Fruit fly (Drosophila melanogaster) whole organism, adult: ENCODE data around the gene mio.

Source experiments
- CG11617 ChIP-seq: fragments of 200-800 bp; sonication (Bioruptor generic); optimal IDR thresholded peaks from 2 replicates; lab custom pipeline; 2017; ENCODE audit warnings: mild to moderate bottlenecking, missing biosample characterization, missing genetic modification reagents, missing genetic modification characterization
- CG12768 ChIP-seq: fragments of 200-800 bp; sonication (Bioruptor generic); optimal IDR thresholded peaks from 2 replicates; lab custom pipeline; 2017; ENCODE audit warnings: missing biosample characterization, missing genetic modification characterization, mild to moderate bottlenecking, moderate library complexity, missing genetic modification reagents
- CG14711 ChIP-seq: fragments of 200-800 bp; sonication (Bioruptor generic); optimal IDR thresholded peaks from 2 replicates; lab custom pipeline; 2018; ENCODE audit warnings: missing biosample characterization, mild to moderate bottlenecking, missing genetic modification characterization, moderate library complexity
- CG1620 ChIP-seq: fragments of 200-800 bp; sonication (Bioruptor generic); optimal IDR thresholded peaks from 2 replicates; lab custom pipeline; 2016; ENCODE audit warnings: missing biosample characterization, missing genetic modification characterization
- CG33017 ChIP-seq: fragments of 200-800 bp; sonication (Bioruptor generic); optimal IDR thresholded peaks from 2 replicates; lab custom pipeline; 2018; ENCODE audit warnings: missing biosample characterization, mild to moderate bottlenecking, missing genetic modification characterization, moderate library complexity
- CG5204 ChIP-seq: fragments of 200-800 bp; sonication (Bioruptor generic); optimal IDR thresholded peaks from 2 replicates; lab custom pipeline; 2016; ENCODE audit warnings: missing biosample characterization, missing genetic modification characterization
- CG7045 ChIP-seq: fragments of 200-800 bp; sonication (Bioruptor generic); optimal IDR thresholded peaks from 2 replicates; lab custom pipeline; 2017; ENCODE audit warnings: missing biosample characterization, mild to moderate bottlenecking, missing genetic modification characterization
- CG7101 ChIP-seq: fragments of 200-800 bp; sonication (Bioruptor generic); optimal IDR thresholded peaks from 2 replicates; lab custom pipeline; 2018; ENCODE audit warnings: missing biosample characterization, mild to moderate bottlenecking, missing genetic modification characterization, moderate library complexity
- Clk ChIP-seq: fragments of 200-800 bp; sonication (Bioruptor generic); optimal IDR thresholded peaks from 2 replicates; lab custom pipeline; 2017; ENCODE audit warnings: missing biosample characterization, missing genetic modification characterization
- Crg-1 ChIP-seq: fragments of 200-800 bp; sonication (Bioruptor generic); optimal IDR thresholded peaks from 2 replicates; lab custom pipeline; 2016; ENCODE audit warnings: missing biosample characterization, missing genetic modification characterization
- Hr96 ChIP-seq: fragments of 200-800 bp; sonication (Bioruptor generic); optimal IDR thresholded peaks from 2 replicates; lab custom pipeline; 2016; ENCODE audit warnings: missing biosample characterization, missing genetic modification characterization
- Mnt ChIP-seq: fragments of 200-800 bp; sonication (Bioruptor generic); optimal IDR thresholded peaks from 2 replicates; lab custom pipeline; 2016; ENCODE audit warnings: missing biosample characterization, mild to moderate bottlenecking, missing genetic modification characterization
- bab1 ChIP-seq: fragments of 200-800 bp; sonication (Bioruptor generic); optimal IDR thresholded peaks from 3 replicates; lab custom pipeline; 2019; ENCODE audit warnings: missing biosample characterization, mild to moderate bottlenecking, missing genetic modification characterization, moderate library complexity
- cic ChIP-seq: fragments of 200-800 bp; sonication (Bioruptor generic); optimal IDR thresholded peaks from 2 replicates; lab custom pipeline; 2017; ENCODE audit warnings: missing biosample characterization, mild to moderate bottlenecking, missing genetic modification characterization, moderate library complexity
- cnc ChIP-seq, 2 experiments: fragments of >200 bp; optimal IDR thresholded peaks; 2 replicates each; lab custom pipeline; 2017
- kay ChIP-seq: fragments of 200-800 bp; sonication (Bioruptor generic); peaks from one replicate; lab custom pipeline; 2016; ENCODE audit warnings: missing biosample characterization, missing genetic modification characterization, borderline replicate concordance
- ovo ChIP-seq: fragments of 200-800 bp; sonication (Bioruptor generic); optimal IDR thresholded peaks from 2 replicates; lab custom pipeline; 2016; ENCODE audit warnings: missing biosample characterization, missing genetic modification characterization
- pad ChIP-seq: fragments of 200-800 bp; sonication (Bioruptor generic); optimal IDR thresholded peaks from 3 replicates; lab custom pipeline; 2017; ENCODE audit warnings: missing biosample characterization, missing genetic modification characterization, mild to moderate bottlenecking, moderate library complexity, missing genetic modification reagents
- tj ChIP-seq: fragments of 200-800 bp; sonication (Bioruptor generic); optimal IDR thresholded peaks from 3 replicates; lab custom pipeline; 2017; ENCODE audit warnings: missing biosample characterization, mild to moderate bottlenecking, missing genetic modification characterization, moderate library complexity
- toe ChIP-seq: fragments of 200-800 bp; sonication (Bioruptor generic); optimal IDR thresholded peaks from 2 replicates; lab custom pipeline; 2016; ENCODE audit warnings: missing biosample characterization, missing genetic modification characterization

The mio gene

dm6 chr2L:2194305-2194828 is 22.7 kb upstream of the mio start:
- no peak for TF ChIP-seq cnc (optimal IDR thresholded peaks at IDR 0.05; lab: Kevin White, UChicago)
- no peak for TF ChIP-seq Hr96
- peak; percentile 38 for TF ChIP-seq tj (GFP tag; lab: Kevin White, UChicago)

DNA sequence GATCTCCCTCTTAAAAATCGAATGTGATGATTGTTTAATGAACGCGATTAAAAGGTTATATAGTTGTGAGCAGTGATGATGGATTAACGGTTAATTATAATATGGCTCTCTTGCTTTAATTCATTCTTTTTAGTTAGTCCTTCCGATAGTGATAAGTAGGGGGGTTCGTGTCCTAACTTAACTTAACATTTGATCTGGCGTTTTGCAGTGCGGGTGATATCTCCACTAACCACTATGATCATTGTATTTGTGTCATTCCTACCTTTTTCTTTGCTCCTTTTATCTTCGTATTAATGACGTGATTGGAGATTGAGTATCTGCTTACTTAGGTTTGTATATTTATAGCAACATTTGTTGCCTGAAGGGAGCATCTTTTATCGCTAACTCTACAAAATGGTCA is 21.8 kb upstream of the mio start:
- TF ChIP-seq CG7045 (GFP tag; lab: Kevin White, UChicago): no peak
- peak; percentile 89 for TF ChIP-seq pad (GFP tag; lab: Kevin White, UChicago)
- TF ChIP-seq Mnt (GFP tag; lab: Kevin White, UChicago): no peak
- TF ChIP-seq CG5204: no peak
- TF ChIP-seq CG14711 (tag; lab: Kevin White, UChicago): no peak

DNA sequence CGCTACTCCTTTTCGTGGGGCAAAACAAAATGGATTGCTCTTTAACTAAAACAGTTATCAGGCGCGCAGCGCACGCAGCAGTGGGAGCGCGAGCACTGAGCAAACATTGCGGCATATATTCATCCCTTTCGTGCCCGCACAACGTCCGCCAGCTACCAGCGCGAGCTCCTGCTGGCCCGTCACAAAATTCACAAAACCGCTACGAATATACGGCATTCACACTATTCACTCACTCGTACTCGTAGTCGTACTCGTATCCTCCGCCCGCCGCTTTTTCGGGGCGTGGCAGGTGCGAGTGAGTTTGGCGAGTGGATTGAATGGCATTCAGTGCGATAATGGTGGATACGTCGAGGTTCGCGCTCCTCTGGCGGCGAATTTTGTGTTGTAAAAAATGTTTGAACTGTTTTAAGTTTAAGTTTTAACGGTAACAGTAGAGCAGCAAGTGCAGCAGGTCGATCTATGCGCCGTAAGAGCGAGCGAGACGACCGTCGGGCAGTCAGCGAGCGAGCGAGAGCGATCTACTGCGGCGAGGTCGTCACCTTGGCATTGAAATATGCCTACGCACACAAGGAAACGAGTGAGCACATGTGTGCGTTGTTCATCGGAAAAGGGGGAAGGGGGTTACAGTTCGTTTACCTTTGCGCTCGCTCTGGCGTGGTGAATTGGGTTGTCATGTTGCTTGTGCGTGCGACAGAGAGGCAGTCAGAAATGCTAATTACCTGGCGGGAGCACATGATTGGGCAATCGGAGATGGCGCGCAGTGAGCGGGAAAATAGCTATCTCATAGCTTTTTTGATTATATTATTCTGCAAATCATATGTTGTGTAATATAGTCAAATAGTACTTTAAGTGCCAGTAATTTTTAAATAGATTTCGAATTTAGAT is 20.3 kb upstream of the mio start:
- TF ChIP-seq CG11617 (peak; percentile 53), ovo (GFP tag; lab: Kevin White, UChicago) (peak; percentile 94), Mnt (GFP tag; lab: Kevin White, UChicago) (peak; percentile 99), CG33017 (tag; lab: Kevin White, UChicago) (peak; percentile 45), CG1620 (peak; percentile 17), CG7045 (GFP tag; lab: Kevin White, UChicago) (no peak), tj (GFP tag; lab: Kevin White, UChicago) (peak; percentile 98), CG14711 (tag; lab: Kevin White, UChicago) (peak; percentile 32), cic (peak; percentile 99), CG12768 (peak; percentile 74), Hr96 (peak; percentile 49), bab1 (GFP tag; lab: Kevin White, UChicago) (peak; percentile 37), pad (GFP tag; lab: Kevin White, UChicago) (peak; percentile 97), cnc (optimal IDR thresholded peaks at IDR 0.05; lab: Kevin White, UChicago) (peak; percentile 28 to 68), CG5204 (peak; percentile 35), toe (peak; percentile 44), Clk (no peak), CG7101 (tag; lab: Kevin White, UChicago) (peak; percentile 44), Crg-1 (GFP tag; lab: Kevin White, UChicago) (peak; percentile 44), kay (GFP tag; lab: Kevin White, UChicago) (peak; percentile 67)

dm6 chr2L:2197475-2198118 is 19.5 kb upstream of the mio start, which contains the start of gene COX7AL2:
COX7AL2 (minus strand) TSS chr2L:2197912.
- TF ChIP-seq CG33017 (tag; lab: Kevin White, UChicago) (no peak), ovo (GFP tag; lab: Kevin White, UChicago) (no peak), cnc (optimal IDR thresholded peaks at IDR 0.05; lab: Kevin White, UChicago) (peak; percentile 25 to 34), CG5204 (no peak), CG14711 (tag; lab: Kevin White, UChicago) (no peak), tj (GFP tag; lab: Kevin White, UChicago) (no peak), CG1620 (no peak), kay (GFP tag; lab: Kevin White, UChicago) (peak; percentile 90), bab1 (GFP tag; lab: Kevin White, UChicago) (no peak), Crg-1 (GFP tag; lab: Kevin White, UChicago) (no peak), cic (peak; percentile 21), CG7045 (GFP tag; lab: Kevin White, UChicago) (no peak), CG12768 (peak; percentile 38)

DNA sequence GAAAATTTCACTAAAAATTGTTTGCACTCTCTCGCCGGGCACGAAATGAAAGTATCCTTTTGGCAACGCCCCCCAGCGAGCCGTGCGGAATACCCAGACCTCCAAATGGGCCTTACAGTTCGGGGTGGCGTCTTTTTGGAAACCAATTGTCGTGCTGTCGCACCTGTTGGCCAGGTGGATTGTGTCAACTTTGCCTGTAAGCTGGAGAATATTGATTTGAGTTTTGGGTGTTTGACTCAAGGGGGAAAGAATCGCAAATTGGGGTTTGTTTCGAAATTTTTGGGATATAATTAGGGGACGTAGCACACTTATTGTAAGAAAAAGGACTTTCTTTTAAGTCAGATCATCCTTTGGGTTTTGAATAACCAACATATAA is 19.0 kb upstream of the mio start:
- TF ChIP-seq CG33017 (tag; lab: Kevin White, UChicago): no peak
- TF ChIP-seq pad (GFP tag; lab: Kevin White, UChicago): no peak
- TF ChIP-seq bab1 (GFP tag; lab: Kevin White, UChicago): no peak
- no peak for TF ChIP-seq CG14711 (tag; lab: Kevin White, UChicago)
- no peak for TF ChIP-seq Hr96
- no peak for TF ChIP-seq kay (GFP tag; lab: Kevin White, UChicago)
- TF ChIP-seq Clk: no peak
- no peak for TF ChIP-seq CG1620
- no peak for TF ChIP-seq CG7101 (tag; lab: Kevin White, UChicago)

dm6 chr2L:2198613-2199432 is 18.3 kb upstream of the mio start:
- TF ChIP-seq kay (GFP tag; lab: Kevin White, UChicago) (peak; percentile 84), CG5204 (peak; percentile 20), CG1620 (peak; percentile 36), CG11617 (peak; percentile 26), CG14711 (tag; lab: Kevin White, UChicago) (peak; percentile 66), Crg-1 (GFP tag; lab: Kevin White, UChicago) (peak; percentile 6), cic (peak; percentile 93), CG7101 (tag; lab: Kevin White, UChicago) (peak; percentile 47), pad (GFP tag; lab: Kevin White, UChicago) (peak; percentile 99), bab1 (GFP tag; lab: Kevin White, UChicago) (no peak), Clk (no peak), CG7045 (GFP tag; lab: Kevin White, UChicago) (peak; percentile 13), CG12768 (peak; percentile 16), cnc (optimal IDR thresholded peaks at IDR 0.05; lab: Kevin White, UChicago) (no peak), Mnt (GFP tag; lab: Kevin White, UChicago) (peak; percentile 92), Hr96 (peak; percentile 47), ovo (GFP tag; lab: Kevin White, UChicago) (peak; percentile 55), tj (GFP tag; lab: Kevin White, UChicago) (peak; percentile 67), CG33017 (tag; lab: Kevin White, UChicago) (peak; percentile 52), toe (peak; percentile 49)
